Worm (Caenorhabditis elegans) whole organism, mixed stage, embryonic: ENCODE measurements around the gene plp-2.

Experiments
- M03D4.4 ChIP-seq: sonication (generic microtip); optimal IDR thresholded peaks from 2 replicates; lab custom pipeline; 2017; ENCODE audit warnings: mild to moderate bottlenecking, missing genetic modification characterization, missing compliant biosample characterization
- bed-3 ChIP-seq: fragments of 200-800 bp; sonication (Bioruptor generic); optimal IDR thresholded peaks from 3 replicates; lab custom pipeline; 2018; ENCODE audit warnings: mild to moderate bottlenecking, missing genetic modification characterization, moderate library complexity, missing compliant biosample characterization
- blmp-1 ChIP-seq: fragments of 150-350 bp; optimal IDR thresholded peaks from 2 replicates; lab custom pipeline; 2014; ENCODE audit warnings: missing biosample characterization, missing genetic modification characterization
- ceh-39 ChIP-seq: fragments of 150-350 bp; optimal IDR thresholded peaks from 2 replicates; lab custom pipeline; 2014; ENCODE audit warnings: missing biosample characterization, missing genetic modification characterization
- ceh-43 ChIP-seq: fragments of 200-800 bp; sonication (Bioruptor generic); optimal IDR thresholded peaks from 2 replicates; lab custom pipeline; 2018; ENCODE audit warnings: mild to moderate bottlenecking, missing genetic modification characterization, moderate library complexity, missing compliant biosample characterization
- ceh-83 ChIP-seq: fragments of 200-800 bp; sonication (Bioruptor generic); optimal IDR thresholded peaks from 2 replicates; lab custom pipeline; 2018; ENCODE audit warnings: mild to moderate bottlenecking, missing genetic modification characterization, missing compliant biosample characterization
- ces-1 ChIP-seq: fragments of 150-350 bp; optimal IDR thresholded peaks from 2 replicates; lab custom pipeline; 2014; ENCODE audit warnings: missing biosample characterization, missing genetic modification reagents, missing genetic modification characterization
- cnd-1 ChIP-seq: fragments of 200-800 bp; sonication (Bioruptor generic); optimal IDR thresholded peaks from 2 replicates; lab custom pipeline; 2018; ENCODE audit warnings: mild to moderate bottlenecking, missing genetic modification characterization, missing compliant biosample characterization
- drap-1 ChIP-seq: fragments of 200-800 bp; sonication (Bioruptor generic); optimal IDR thresholded peaks from 3 replicates; lab custom pipeline; 2018; ENCODE audit warnings: mild to moderate bottlenecking, missing genetic modification characterization, missing compliant biosample characterization
- elt-1 ChIP-seq: sonication (generic microtip); optimal IDR thresholded peaks from 2 replicates; lab custom pipeline; 2017; ENCODE audit warnings: missing genetic modification characterization, mild to moderate bottlenecking, missing compliant biosample characterization, antibody characterized with exemption, moderate library complexity, borderline replicate concordance; ENCODE audit not compliant: insufficient read depth
- elt-3 ChIP-seq: fragments of 150-350 bp; optimal IDR thresholded peaks from 2 replicates; lab custom pipeline; 2014; ENCODE audit warnings: missing biosample characterization, missing genetic modification characterization
- flh-1 ChIP-seq: fragments of 200-800 bp; sonication (Bioruptor generic); optimal IDR thresholded peaks from 2 replicates; lab custom pipeline; 2018; ENCODE audit warnings: mild to moderate bottlenecking, missing genetic modification characterization, moderate library complexity, missing compliant biosample characterization
- ham-2 ChIP-seq: fragments of 200-800 bp; sonication (Bioruptor generic); optimal IDR thresholded peaks from 2 replicates; lab custom pipeline; 2018; ENCODE audit warnings: mild to moderate bottlenecking, missing genetic modification characterization, missing compliant biosample characterization
- hlh-1 ChIP-seq: fragments of 150-350 bp; optimal IDR thresholded peaks from 2 replicates; lab custom pipeline; 2014; ENCODE audit warnings: missing biosample characterization, missing genetic modification reagents, missing genetic modification characterization
- lin-13 ChIP-seq: fragments of 150-350 bp; optimal IDR thresholded peaks from 2 replicates; lab custom pipeline; 2014; ENCODE audit warnings: missing biosample characterization, missing genetic modification characterization
- lin-32 ChIP-seq: fragments of 200-800 bp; sonication (Bioruptor generic); optimal IDR thresholded peaks from 2 replicates; lab custom pipeline; 2018; ENCODE audit warnings: mild to moderate bottlenecking, missing genetic modification characterization, missing compliant biosample characterization
- lsy-2 ChIP-seq: fragments of 150-350 bp; optimal IDR thresholded peaks from 2 replicates; lab custom pipeline; 2014; ENCODE audit warnings: missing biosample characterization, missing genetic modification characterization
- mab-5 ChIP-seq: fragments of 150-350 bp; optimal IDR thresholded peaks from 2 replicates; lab custom pipeline; 2014; ENCODE audit warnings: missing biosample characterization, missing genetic modification characterization
- nhr-12 ChIP-seq: fragments of 150-350 bp; optimal IDR thresholded peaks from 2 replicates; lab custom pipeline; 2014; ENCODE audit warnings: missing biosample characterization, missing genetic modification characterization
- nhr-2 ChIP-seq: fragments of 150-350 bp; optimal IDR thresholded peaks from 2 replicates; lab custom pipeline; 2014; ENCODE audit warnings: missing biosample characterization, missing genetic modification characterization
- nhr-237 ChIP-seq: fragments of 150-350 bp; optimal IDR thresholded peaks from 2 replicates; lab custom pipeline; 2014; ENCODE audit warnings: missing biosample characterization, missing genetic modification characterization
- nhr-28 ChIP-seq: fragments of 150-350 bp; optimal IDR thresholded peaks from 2 replicates; lab custom pipeline; 2014; ENCODE audit warnings: missing biosample characterization, missing genetic modification characterization
- nhr-76 ChIP-seq: sonication (generic microtip); optimal IDR thresholded peaks from 2 replicates; lab custom pipeline; 2017; ENCODE audit warnings: missing biosample characterization, missing genetic modification characterization
- pha-4 ChIP-seq: fragments of 150-350 bp; optimal IDR thresholded peaks from 2 replicates; lab custom pipeline; 2018; ENCODE audit warnings: missing biosample characterization, missing genetic modification reagents, missing genetic modification characterization
- sem-2 ChIP-seq: fragments of 200-800 bp; sonication (Bioruptor generic); optimal IDR thresholded peaks from 2 replicates; lab custom pipeline; 2018; ENCODE audit warnings: mild to moderate bottlenecking, missing genetic modification characterization, missing compliant biosample characterization
- snpc-4 ChIP-seq: fragments of 150-350 bp; optimal IDR thresholded peaks from 2 replicates; lab custom pipeline; 2014; ENCODE audit warnings: missing biosample characterization, missing genetic modification characterization
- sptf-1 ChIP-seq: sonication (generic microtip); optimal IDR thresholded peaks from 2 replicates; lab custom pipeline; 2017; ENCODE audit warnings: mild to moderate bottlenecking, missing genetic modification characterization, moderate library complexity, missing compliant biosample characterization
- tbx-8 ChIP-seq: fragments of 200-800 bp; sonication (Bioruptor generic); optimal IDR thresholded peaks from 2 replicates; lab custom pipeline; 2018; ENCODE audit warnings: mild to moderate bottlenecking, missing genetic modification characterization, moderate library complexity, missing compliant biosample characterization
- unc-120 ChIP-seq: sonication (generic microtip); optimal IDR thresholded peaks from 2 replicates; lab custom pipeline; 2017; ENCODE audit warnings: missing genetic modification characterization, missing compliant biosample characterization; ENCODE audit not compliant: poor library complexity, severe bottlenecking
- unc-39 ChIP-seq: fragments of 150-350 bp; optimal IDR thresholded peaks from 2 replicates; lab custom pipeline; 2014; ENCODE audit warnings: missing biosample characterization, missing genetic modification characterization
- unc-62 ChIP-seq: fragments of 150-350 bp; optimal IDR thresholded peaks from 2 replicates; lab custom pipeline; 2014; ENCODE audit warnings: missing biosample characterization, missing genetic modification reagents, missing genetic modification characterization
- zip-8 ChIP-seq: fragments of 150-350 bp; optimal IDR thresholded peaks from 2 replicates; lab custom pipeline; 2014; ENCODE audit warnings: missing biosample characterization, missing genetic modification characterization
- ztf-11 ChIP-seq: fragments of 150-350 bp; optimal IDR thresholded peaks from 2 replicates; lab custom pipeline; 2014; ENCODE audit warnings: missing biosample characterization, missing genetic modification characterization

The plp-2 gene

DNA sequence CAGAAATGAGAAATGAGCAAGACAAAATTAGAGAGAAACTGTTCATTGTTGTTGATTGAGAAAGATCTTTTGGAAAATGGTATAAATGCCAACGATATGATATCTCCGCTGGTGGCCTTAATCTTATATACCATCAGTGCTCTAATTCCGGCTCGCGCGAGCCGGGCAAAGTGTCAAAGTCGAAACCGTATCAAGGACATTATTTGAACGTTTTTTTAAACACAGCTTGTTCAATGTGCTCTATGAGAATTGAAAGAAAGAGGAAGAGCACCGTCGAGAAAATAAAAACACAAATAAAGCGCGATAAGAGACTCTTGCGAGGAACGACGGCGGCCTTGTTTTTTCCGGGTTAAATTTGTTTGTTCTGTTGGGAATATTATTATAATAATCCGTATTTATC is 21.1 kb downstream of the plp-2 start, which contains the start of gene idpp-3:
idpp-3 (minus strand) TSS at position 101 of the 400 bp plus-strand sequence.
- no peak for TF ChIP-seq nhr-12 (tag; lab: Kevin White, UChicago)
- TF ChIP-seq bed-3 (GFP tag; lab: Kevin White, UChicago), result no peak
- TF ChIP-seq ceh-43 (GFP tag; lab: Kevin White, UChicago), result no peak
- TF ChIP-seq sptf-1 (tag; lab: Kevin White, UChicago), result no peak
- no peak for TF ChIP-seq mab-5
- no peak for TF ChIP-seq drap-1 (GFP tag; lab: Kevin White, UChicago)
- TF ChIP-seq ces-1, result no peak
- no peak for TF ChIP-seq unc-39
- TF ChIP-seq elt-3 (tag; lab: Kevin White, UChicago), result no peak
- no peak for TF ChIP-seq ham-2 (GFP tag; lab: Kevin White, UChicago)
- no peak for TF ChIP-seq snpc-4 (tag; lab: Kevin White, UChicago)
- TF ChIP-seq lsy-2, result no peak
- no peak for TF ChIP-seq nhr-76 (tag; lab: Kevin White, UChicago)
- no peak for TF ChIP-seq ceh-83 (GFP tag; lab: Kevin White, UChicago)
- TF ChIP-seq flh-1, result no peak
- TF ChIP-seq unc-120, result no peak

DNA sequence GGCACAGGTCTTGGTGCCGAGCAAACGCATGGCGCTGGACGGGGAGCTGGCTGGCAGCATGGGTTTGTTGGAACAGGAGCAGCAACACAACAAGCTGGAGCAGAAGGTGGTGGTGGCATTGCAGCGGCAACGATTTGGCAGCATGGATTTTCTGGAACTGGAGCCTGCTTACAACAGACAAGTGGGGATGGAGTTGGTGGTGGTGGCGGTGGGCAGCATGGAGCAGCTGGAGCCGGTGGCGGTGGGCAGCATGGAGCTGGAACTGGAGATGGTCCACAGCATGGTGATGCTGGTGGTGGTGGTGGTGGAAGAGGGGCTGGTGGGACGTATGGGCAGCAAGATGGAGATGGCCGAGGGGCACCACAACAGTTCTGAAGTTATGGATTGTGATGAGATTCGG is 21.8 kb downstream of the plp-2 start:
- TF ChIP-seq lin-13, result no peak
- no peak for TF ChIP-seq nhr-12 (tag; lab: Kevin White, UChicago)
- TF ChIP-seq tbx-8 (GFP tag; lab: Kevin White, UChicago), result no peak
- no peak for TF ChIP-seq elt-1 (tag; lab: Kevin White, UChicago)
- no peak for TF ChIP-seq zip-8 (tag; lab: Kevin White, UChicago)
- TF ChIP-seq pha-4, result no peak
- no peak for TF ChIP-seq cnd-1 (tag; lab: Kevin White, UChicago)
- TF ChIP-seq bed-3 (GFP tag; lab: Kevin White, UChicago), result no peak
- TF ChIP-seq ceh-43 (GFP tag; lab: Kevin White, UChicago), result no peak
- TF ChIP-seq ham-2 (GFP tag; lab: Kevin White, UChicago), result no peak
- no peak for TF ChIP-seq unc-120
- TF ChIP-seq, all 35 proteins: peak for 0

DNA sequence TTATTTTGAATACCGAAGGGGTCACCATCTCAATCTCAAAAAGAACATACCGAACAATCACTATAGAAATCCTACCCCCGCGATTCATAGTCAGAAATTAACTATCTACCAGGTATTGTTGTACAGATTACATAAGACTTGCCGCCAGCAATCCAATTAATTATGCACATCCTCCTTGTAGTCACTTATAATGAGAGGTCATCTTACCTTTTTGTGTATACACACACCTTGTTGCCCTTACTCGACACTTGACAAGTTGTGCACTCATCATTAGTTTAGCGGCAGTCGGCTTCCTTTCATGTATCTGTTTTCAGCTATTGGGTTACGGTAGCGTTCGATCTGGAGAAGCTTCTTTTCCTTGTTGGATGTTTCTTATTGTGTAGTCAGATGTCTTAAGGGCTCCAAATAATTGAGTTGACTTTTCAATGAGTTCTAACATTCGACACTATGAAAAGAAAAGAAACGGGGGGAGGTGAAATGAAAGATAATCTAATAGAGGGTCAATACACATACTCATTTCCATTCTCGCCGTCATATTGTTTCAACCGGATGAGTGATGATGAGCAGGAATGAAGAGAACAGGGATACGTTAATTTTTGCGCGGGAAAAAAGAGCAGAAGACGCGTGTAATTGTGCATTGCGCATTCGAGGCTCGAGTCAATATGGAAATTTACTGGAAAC is 23.1 kb downstream of the plp-2 start:
- TF ChIP-seq ceh-43 (GFP tag; lab: Kevin White, UChicago) (no peak), M03D4.4 (tag; lab: Kevin White, UChicago) (no peak), ceh-39 (no peak), nhr-2 (tag; lab: Kevin White, UChicago) (peak; percentile 96), nhr-28 (tag; lab: Kevin White, UChicago) (no peak), blmp-1 (no peak), tbx-8 (GFP tag; lab: Kevin White, UChicago) (no peak), ztf-11 (tag; lab: Kevin White, UChicago) (no peak), ces-1 (peak; percentile 91), pha-4 (no peak)

DNA sequence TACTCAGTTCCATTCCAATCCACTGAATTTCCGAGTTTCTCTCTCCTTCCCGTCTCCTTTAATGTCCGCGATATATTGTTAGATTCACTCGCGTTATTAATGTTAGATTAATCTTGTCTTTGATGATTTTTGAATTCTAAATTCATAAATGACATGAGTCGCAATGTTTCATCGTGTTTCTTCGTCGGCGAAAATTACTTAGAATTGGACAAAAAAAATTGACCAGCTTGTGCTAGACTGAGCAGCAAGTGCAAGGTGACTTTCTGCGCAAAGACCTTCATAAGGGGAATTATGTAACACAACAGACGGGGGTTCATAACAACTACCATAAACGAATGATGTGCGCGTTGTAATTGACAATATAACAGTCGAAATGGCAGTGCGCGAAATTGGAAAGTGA is 24.2 kb downstream of the plp-2 start:
- TF ChIP-seq ces-1, result peak; percentile 54
- TF ChIP-seq snpc-4 (tag; lab: Kevin White, UChicago), result no peak
- no peak for TF ChIP-seq flh-1
- no peak for TF ChIP-seq unc-120
- TF ChIP-seq blmp-1, result no peak
- no peak for TF ChIP-seq sem-2 (GFP tag; lab: Kevin White, UChicago)
- no peak for TF ChIP-seq lin-32 (GFP tag; lab: Kevin White, UChicago)
- no peak for TF ChIP-seq hlh-1 (tag; lab: Kevin White, UChicago)

DNA sequence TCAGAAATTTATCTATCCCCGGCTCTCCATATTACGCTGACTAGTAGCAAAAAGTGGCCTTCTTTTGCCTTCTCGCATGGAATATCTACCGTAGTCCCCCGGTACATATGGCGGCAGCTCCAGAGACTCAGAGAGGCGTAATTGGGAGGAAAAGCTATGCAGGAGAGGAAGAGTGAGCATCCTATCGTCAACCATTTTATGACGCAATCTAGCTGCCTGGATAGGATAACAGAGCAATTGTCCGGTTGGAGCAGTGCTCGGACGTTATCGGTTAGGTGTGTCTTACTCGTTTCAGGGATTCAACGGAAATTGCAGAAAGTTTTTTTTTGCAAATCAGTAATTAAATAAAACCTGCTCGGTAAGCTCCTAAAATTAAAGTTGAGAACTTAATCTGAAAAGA is 25.4 kb downstream of the plp-2 start:
- TF ChIP-seq elt-3 (tag; lab: Kevin White, UChicago), result no peak
- no peak for TF ChIP-seq sem-2 (GFP tag; lab: Kevin White, UChicago)
- no peak for TF ChIP-seq unc-39
- TF ChIP-seq ztf-11 (tag; lab: Kevin White, UChicago), result no peak
- no peak for TF ChIP-seq nhr-12 (tag; lab: Kevin White, UChicago)
- TF ChIP-seq drap-1 (GFP tag; lab: Kevin White, UChicago), result no peak
- TF ChIP-seq ces-1, result peak; percentile 11
- TF ChIP-seq ceh-83 (GFP tag; lab: Kevin White, UChicago), result no peak
- no peak for TF ChIP-seq unc-62 (GFP tag; lab: Kevin White, UChicago)
- peak; percentile 67 for TF ChIP-seq zip-8 (tag; lab: Kevin White, UChicago)
- TF ChIP-seq nhr-237 (tag; lab: Kevin White, UChicago), result no peak
